Fruit fly (Drosophila melanogaster) whole organism, embryonic: ENCODE results near the gene rost.

Source experiments
- B-H2 ChIP-seq: fragments of 200-800 bp; sonication (Bioruptor generic); optimal IDR thresholded peaks from 2 replicates; lab custom pipeline; 2018; ENCODE audit warnings: missing biosample characterization, mild to moderate bottlenecking, missing genetic modification characterization
- Blimp-1 ChIP-seq: fragments of 200-800 bp; sonication (Bioruptor generic); optimal IDR thresholded peaks from 3 replicates; lab custom pipeline; 2018; ENCODE audit warnings: missing biosample characterization, missing genetic modification characterization, mild to moderate bottlenecking, moderate library complexity, missing genetic modification reagents
- CG10267 ChIP-seq: fragments of 200-800 bp; sonication (Bioruptor generic); optimal IDR thresholded peaks from 2 replicates; lab custom pipeline; 2018; ENCODE audit warnings: missing biosample characterization, mild to moderate bottlenecking, missing genetic modification characterization, moderate library complexity
- CG10274 ChIP-seq: fragments of 200-800 bp; sonication (Bioruptor generic); optimal IDR thresholded peaks from 3 replicates; lab custom pipeline; 2017; ENCODE audit warnings: missing biosample characterization, mild to moderate bottlenecking, missing genetic modification characterization
- CG10543 ChIP-seq: fragments of 200-800 bp; sonication (Bioruptor generic); optimal IDR thresholded peaks from 3 replicates; lab custom pipeline; 2017; ENCODE audit warnings: missing biosample characterization, mild to moderate bottlenecking, missing genetic modification characterization, moderate library complexity
- CG11398 ChIP-seq: fragments of 200-800 bp; sonication (Bioruptor generic); optimal IDR thresholded peaks from 2 replicates; lab custom pipeline; 2016; ENCODE audit warnings: missing biosample characterization, missing genetic modification characterization
- CG13287 ChIP-seq: fragments of 200-800 bp; sonication (Bioruptor generic); IDR thresholded peaks from 2 replicates; pipeline ENCODE4 v1.3.6; 2022; ENCODE audit warnings: missing biosample characterization, missing genetic modification characterization; ENCODE audit not compliant: partially characterized antibody
- CG15073 ChIP-seq: fragments of 200-800 bp; sonication (Bioruptor generic); optimal IDR thresholded peaks from 2 replicates; lab custom pipeline; 2016; ENCODE audit warnings: missing biosample characterization, missing genetic modification characterization
- CG17802 ChIP-seq: fragments of 200-800 bp; sonication (Bioruptor generic); optimal IDR thresholded peaks from 2 replicates; lab custom pipeline; 2018; ENCODE audit warnings: missing biosample characterization, mild to moderate bottlenecking, missing genetic modification characterization, moderate library complexity
- CG2889 ChIP-seq: fragments of 200-800 bp; sonication (Bioruptor generic); IDR thresholded peaks from 3 replicates; pipeline ENCODE4 v1.3.6; 2022; ENCODE audit warnings: missing biosample characterization, missing genetic modification characterization
- CG3407 ChIP-seq: fragments of 200-800 bp; sonication (Bioruptor generic); optimal IDR thresholded peaks from 2 replicates; lab custom pipeline; 2018; ENCODE audit warnings: missing biosample characterization, mild to moderate bottlenecking, missing genetic modification characterization
- CG3847 ChIP-seq: fragments of 200-800 bp; sonication (Bioruptor generic); IDR thresholded peaks from 2 replicates; pipeline ENCODE4 v1.3.6; 2022; ENCODE audit warnings: missing biosample characterization, missing genetic modification characterization
- CG4707 ChIP-seq: fragments of 200-800 bp; sonication (Bioruptor generic); optimal IDR thresholded peaks from 2 replicates; lab custom pipeline; 2018; ENCODE audit warnings: missing biosample characterization, mild to moderate bottlenecking, missing genetic modification characterization, moderate library complexity
- CG8924 ChIP-seq: fragments of 200-800 bp; optimal IDR thresholded peaks from 3 replicates; lab custom pipeline; 2019; ENCODE audit warnings: missing biosample characterization, mild to moderate bottlenecking, missing genetic modification characterization, moderate library complexity
- CG9215 ChIP-seq: fragments of 200-800 bp; sonication (Bioruptor generic); IDR thresholded peaks from 2 replicates; pipeline ENCODE4 v1.3.6; 2022; ENCODE audit warnings: missing biosample characterization, missing genetic modification characterization
- CrebB ChIP-seq: fragments of 200-800 bp; sonication (Bioruptor generic); optimal IDR thresholded peaks from 3 replicates; lab custom pipeline; 2018; ENCODE audit warnings: missing biosample characterization, mild to moderate bottlenecking, missing genetic modification characterization
- Dfd ChIP-seq, 2 experiments: fragments of >200 bp; optimal IDR thresholded peaks; 2 replicates each; lab custom pipeline; 2017; ENCODE audit warnings: missing biosample characterization in 2 of 2, missing genetic modification characterization in 2 of 2
- GATAe ChIP-seq: fragments of 200-800 bp; sonication (Bioruptor generic); conservative IDR thresholded peaks from 2 replicates; pipeline ENCODE4 v1.3.6; 2022; ENCODE audit warnings: missing biosample characterization, missing genetic modification characterization
- H2.0 ChIP-seq: fragments of 200-800 bp; sonication (Bioruptor generic); IDR thresholded peaks from 2 replicates; pipeline ENCODE4 v1.3.6; 2022; ENCODE audit warnings: missing biosample characterization, missing genetic modification characterization
- Hr51 ChIP-seq, 2 experiments: fragments of 200-800 bp; sonication (Bioruptor generic); optimal IDR thresholded peaks; 2 replicates in 1 of 2; 3 replicates in 1 of 2; lab custom pipeline; 2016 to 2018; ENCODE audit warnings: missing biosample characterization in 2 of 2, missing genetic modification characterization in 2 of 2, mild to moderate bottlenecking in 1 of 2, moderate library complexity in 1 of 2
- Max ChIP-seq: fragments of 200-800 bp; sonication (Bioruptor generic); optimal IDR thresholded peaks from 2 replicates; lab custom pipeline; 2016; ENCODE audit warnings: missing biosample characterization, mild to moderate bottlenecking, missing genetic modification characterization
- Pdp1 ChIP-seq, 2 experiments: fragments of 200-800 bp; sonication (Bioruptor generic); optimal IDR thresholded peaks; 3 replicates each; lab custom pipeline; 2016; ENCODE audit warnings: missing biosample characterization in 2 of 2, missing genetic modification characterization in 2 of 2, mild to moderate bottlenecking in 1 of 2, moderate library complexity in 1 of 2
- Ptx1 ChIP-seq: fragments of 200-800 bp; sonication (Bioruptor generic); IDR thresholded peaks from 2 replicates; pipeline ENCODE4 v1.3.6; 2022; ENCODE audit warnings: missing biosample characterization, missing genetic modification characterization
- Side ChIP-seq: fragments of 200-800 bp; sonication (Bioruptor generic); optimal IDR thresholded peaks from 2 replicates; lab custom pipeline; 2016; ENCODE audit warnings: missing biosample characterization, missing genetic modification characterization
- ab ChIP-seq: fragments of 200-800 bp; sonication (Bioruptor generic); optimal IDR thresholded peaks from 2 replicates; lab custom pipeline; 2016; ENCODE audit warnings: missing biosample characterization, missing genetic modification characterization
- cad ChIP-seq: fragments of >200 bp; optimal IDR thresholded peaks from 2 replicates; lab custom pipeline; 2017; ENCODE audit warnings: missing biosample characterization, missing genetic modification characterization
- cg ChIP-seq: fragments of 200-800 bp; sonication (Bioruptor generic); optimal IDR thresholded peaks from 3 replicates; lab custom pipeline; 2019; ENCODE audit warnings: missing biosample characterization, mild to moderate bottlenecking, missing genetic modification characterization, moderate library complexity
- ci ChIP-seq: fragments of 200-800 bp; sonication (Bioruptor generic); IDR thresholded peaks from 3 replicates; pipeline ENCODE4 v1.3.6; 2022; ENCODE audit warnings: missing biosample characterization, missing genetic modification characterization
- dati ChIP-seq: fragments of 200-800 bp; sonication (Bioruptor generic); IDR thresholded peaks from 2 replicates; pipeline ENCODE4 v1.3.6; 2022; ENCODE audit warnings: missing biosample characterization, missing genetic modification characterization
- dm ChIP-seq: fragments of 200-800 bp; sonication (Bioruptor generic); optimal IDR thresholded peaks from 3 replicates; lab custom pipeline; 2016; ENCODE audit warnings: missing biosample characterization, missing genetic modification characterization
- dysf ChIP-seq: fragments of 200-800 bp; sonication (Bioruptor generic); IDR thresholded peaks from 3 replicates; pipeline ENCODE4 v1.3.6; 2022; ENCODE audit warnings: missing biosample characterization, missing genetic modification characterization
- en ChIP-seq: fragments of 200-800 bp; sonication (Bioruptor generic); optimal IDR thresholded peaks from 2 replicates; lab custom pipeline; 2016; ENCODE audit warnings: missing biosample characterization, missing genetic modification characterization
- fd3F ChIP-seq: fragments of 200-800 bp; sonication (Bioruptor generic); optimal IDR thresholded peaks from 2 replicates; lab custom pipeline; 2018; ENCODE audit warnings: missing biosample characterization, mild to moderate bottlenecking, missing genetic modification characterization, moderate library complexity
- fd64A ChIP-seq: fragments of 200-800 bp; sonication (Bioruptor generic); optimal IDR thresholded peaks from 3 replicates; lab custom pipeline; 2018; ENCODE audit warnings: missing biosample characterization, mild to moderate bottlenecking, missing genetic modification characterization
- gem ChIP-seq: fragments of 200-800 bp; sonication (Bioruptor generic); optimal IDR thresholded peaks from 2 replicates; lab custom pipeline; 2019; ENCODE audit warnings: missing biosample characterization, mild to moderate bottlenecking, missing genetic modification characterization, moderate library complexity
- gro ChIP-seq: fragments of 200-800 bp; sonication (Bioruptor generic); optimal IDR thresholded peaks from 2 replicates; lab custom pipeline; 2016; ENCODE audit warnings: missing biosample characterization, missing genetic modification characterization
- ind ChIP-seq: fragments of 200-800 bp; sonication (Bioruptor generic); optimal IDR thresholded peaks from 3 replicates; lab custom pipeline; 2016; ENCODE audit warnings: missing biosample characterization, missing genetic modification characterization
- klu ChIP-seq: fragments of 200-800 bp; sonication (Bioruptor generic); IDR thresholded peaks from 2 replicates; pipeline ENCODE4 v1.3.6; 2022; ENCODE audit warnings: missing biosample characterization, missing genetic modification characterization
- lbe ChIP-seq: fragments of 200-800 bp; sonication (Bioruptor generic); optimal IDR thresholded peaks from 2 replicates; lab custom pipeline; 2016; ENCODE audit warnings: missing biosample characterization, mild to moderate bottlenecking, missing genetic modification characterization
- nerfin-1 ChIP-seq: fragments of 200-800 bp; sonication (Bioruptor generic); optimal IDR thresholded peaks from 3 replicates; lab custom pipeline; 2019; ENCODE audit warnings: missing biosample characterization, mild to moderate bottlenecking, missing genetic modification characterization, moderate library complexity
- nerfin-2 ChIP-seq: fragments of 200-800 bp; sonication (Bioruptor generic); IDR thresholded peaks from 2 replicates; pipeline ENCODE4 v1.3.6; 2022; ENCODE audit warnings: missing biosample characterization, missing genetic modification characterization; ENCODE audit not compliant: partially characterized antibody
- pita ChIP-seq: fragments of 200-800 bp; sonication (Bioruptor generic); optimal IDR thresholded peaks from 2 replicates; lab custom pipeline; 2017; ENCODE audit warnings: missing biosample characterization, mild to moderate bottlenecking, missing genetic modification characterization
- repo ChIP-seq: fragments of 200-800 bp; sonication (Bioruptor generic); optimal IDR thresholded peaks from 2 replicates; lab custom pipeline; 2016; ENCODE audit warnings: missing biosample characterization, missing genetic modification characterization
- rib ChIP-seq: fragments of 200-800 bp; sonication (Bioruptor generic); IDR thresholded peaks from 2 replicates; pipeline ENCODE4 v1.3.6; 2022; ENCODE audit warnings: missing biosample characterization, missing genetic modification characterization
- run ChIP-seq: fragments of 200-800 bp; sonication (Bioruptor generic); optimal IDR thresholded peaks from 3 replicates; lab custom pipeline; 2018; ENCODE audit warnings: missing biosample characterization, mild to moderate bottlenecking, missing genetic modification characterization
- sd ChIP-seq: fragments of 200-800 bp; sonication (Bioruptor generic); optimal IDR thresholded peaks from 3 replicates; lab custom pipeline; 2018; ENCODE audit warnings: missing biosample characterization, mild to moderate bottlenecking, missing genetic modification characterization, moderate library complexity
- shn ChIP-seq: fragments of 200-800 bp; sonication (Bioruptor generic); optimal IDR thresholded peaks from 3 replicates; lab custom pipeline; 2016; ENCODE audit warnings: missing biosample characterization, missing genetic modification characterization
- sug ChIP-seq: fragments of 200-800 bp; optimal IDR thresholded peaks from 2 replicates; lab custom pipeline; 2019; ENCODE audit warnings: missing biosample characterization, mild to moderate bottlenecking, missing genetic modification characterization, moderate library complexity
- tgo ChIP-seq: fragments of 200-800 bp; sonication (Bioruptor generic); IDR thresholded peaks from 3 replicates; pipeline ENCODE4 v1.3.6; 2022; ENCODE audit warnings: missing biosample characterization, missing genetic modification characterization
- yki ChIP-seq: fragments of >200 bp; optimal IDR thresholded peaks from 3 replicates; lab custom pipeline; 2018

The rost gene

dm6 chr2L:8949919-8950722, 39.2 kb downstream of the rost start (continued):
- TF ChIP-seq run (tag; lab: Kevin White, UChicago) (peak; percentile 36), gem (peak; percentile 43), shn (GFP tag; lab: Kevin White, UChicago) (no peak), B-H2 (no peak), CG11398 (GFP tag; lab: Kevin White, UChicago) (peak; percentile 14), gro (GFP tag; lab: Kevin White, UChicago) (no peak), sug (tag; lab: Kevin White, UChicago) (no peak), rib (GFP tag; lab: Robert Waterston, UW) (no peak), dysf (no peak), CG15073 (GFP tag; lab: Kevin White, UChicago) (no peak), sd (tag; lab: Kevin White, UChicago) (peak; percentile 38), klu (GFP tag; lab: Robert Waterston, UW) (no peak), ab (GFP tag; lab: Kevin White, UChicago) (no peak), CG3847 (GFP tag; lab: Robert Waterston, UW) (no peak), Pdp1 (GFP tag; optimal IDR thresholded peaks at IDR 0.05; lab: Kevin White, UChicago) (peak in 1 of 2 experiments; percentile 41), Max (GFP tag; lab: Kevin White, UChicago) (no peak), pita (GFP tag; lab: Kevin White, UChicago) (no peak), yki (peak; percentile 54), tgo (GFP tag; lab: Robert Waterston, UW) (no peak), fd64A (GFP tag; lab: Kevin White, UChicago) (peak; percentile 34), Hr51 (GFP tag; optimal IDR thresholded peaks at IDR 0.05; lab: Kevin White, UChicago) (no peak), nerfin-1 (tag; lab: Kevin White, UChicago) (peak; percentile 50), CrebB (tag; lab: Kevin White, UChicago) (no peak), CG2889 (no peak), ci (peak; percentile 58; the same call in 1 of the 3 replicates), nerfin-2 (GFP tag; lab: Robert Waterston, UW) (no peak), CG3407 (no peak), en (GFP tag; lab: Kevin White, UChicago) (no peak), dm (no peak), CG10267 (tag; lab: Kevin White, UChicago) (peak; percentile 14), H2.0 (no peak), GATAe (GFP tag; lab: Robert Waterston, UW) (no peak), CG9215 (no peak), CG10543 (GFP tag; lab: Kevin White, UChicago) (no peak), CG10274 (GFP tag; lab: Kevin White, UChicago) (peak; percentile 95), Ptx1 (GFP tag; lab: Robert Waterston, UW) (no peak), dati (GFP tag; lab: Robert Waterston, UW) (no peak), ind (GFP tag; lab: Kevin White, UChicago) (no peak), cg (peak; percentile 59), Blimp-1 (GFP tag; lab: Kevin White, UChicago) (peak; percentile 48), CG8924 (peak; percentile 31), cad (GFP tag; lab: Kevin White, UChicago) (no peak), CG4707 (GFP tag; lab: Kevin White, UChicago) (no peak), Dfd (GFP tag; optimal IDR thresholded peaks at IDR 0.05; lab: Kevin White, UChicago) (no peak), CG13287 (GFP tag; lab: Robert Waterston, UW) (no peak), fd3F (no peak), CG17802 (no peak), repo (GFP tag; lab: Kevin White, UChicago) (no peak), lbe (GFP tag; lab: Kevin White, UChicago) (peak; percentile 46), Side (GFP tag; lab: Kevin White, UChicago) (no peak)
